Worm (Caenorhabditis elegans) whole organism, midembryonic: ENCODE measurements around the gene set-27.

Source experiments
- cog-1 ChIP-seq: sonication (generic microtip); optimal IDR thresholded peaks from 2 replicates; lab custom pipeline; 2016; ENCODE audit warnings: missing genetic modification characterization, missing compliant biosample characterization
- klf-2 ChIP-seq: fragments of 200-800 bp; sonication (Bioruptor generic); conservative IDR thresholded peaks from 2 replicates; pipeline ENCODE4 v1.3.6; 2022; ENCODE audit warnings: missing genetic modification reagents, missing genetic modification characterization, missing compliant biosample characterization
- med-1 ChIP-seq: sonication (generic microtip); optimal IDR thresholded peaks from 2 replicates; lab custom pipeline; 2017; ENCODE audit warnings: missing genetic modification characterization, mild to moderate bottlenecking, missing compliant biosample characterization, antibody characterized with exemption, missing genetic modification reagents; ENCODE audit not compliant: insufficient read depth
- ref-1 ChIP-seq: fragments of 200-800 bp; sonication (Bioruptor generic); conservative IDR thresholded peaks from 2 replicates; pipeline ENCODE4 v1.3.6; 2022; ENCODE audit warnings: missing genetic modification reagents, missing genetic modification characterization, missing compliant biosample characterization
- ztf-23 ChIP-seq: fragments of 200-800 bp; sonication (Bioruptor generic); IDR thresholded peaks from 2 replicates; pipeline ENCODE4 v1.3.6; 2022; ENCODE audit warnings: missing genetic modification reagents, missing genetic modification characterization, missing compliant biosample characterization

ce11 chrIII:2698740-2699139 is 2.0 kb upstream of the set-27 start, which contains the start of gene slc-30A9:
- TF ChIP-seq cog-1 (tag; lab: Kevin White, UChicago), result no peak
- no peak for TF ChIP-seq ztf-23 (GFP tag; lab: Robert Waterston, UW)
- TF ChIP-seq ref-1 (GFP tag; lab: Robert Waterston, UW), result no peak
- TF ChIP-seq med-1 (GFP tag; lab: Kevin White, UChicago), result no peak
- no peak for TF ChIP-seq klf-2 (GFP tag; lab: Robert Waterston, UW)
